Fruit fly (Drosophila melanogaster) whole organism, prepupa: Measurements from ENCODE around the gene bip1.

Experiments
- CG1621 ChIP-seq: fragments of 200-800 bp; sonication (Bioruptor generic); optimal IDR thresholded peaks from 3 replicates; lab custom pipeline; 2018; ENCODE audit warnings: missing biosample characterization, mild to moderate bottlenecking, missing genetic modification characterization
- CG3032 ChIP-seq: fragments of 200-800 bp; optimal IDR thresholded peaks from 2 replicates; lab custom pipeline; 2019; ENCODE audit warnings: missing biosample characterization, mild to moderate bottlenecking, missing genetic modification characterization, moderate library complexity
- CG6163 ChIP-seq: fragments of 200-800 bp; sonication (Bioruptor generic); IDR thresholded peaks from 3 replicates; pipeline ENCODE4 v1.3.6; 2022; ENCODE audit warnings: missing biosample characterization, missing genetic modification characterization
- lz ChIP-seq: fragments of 200-800 bp; sonication (Bioruptor generic); optimal IDR thresholded peaks from 3 replicates; lab custom pipeline; 2016; ENCODE audit warnings: missing biosample characterization, missing genetic modification characterization

DNA sequence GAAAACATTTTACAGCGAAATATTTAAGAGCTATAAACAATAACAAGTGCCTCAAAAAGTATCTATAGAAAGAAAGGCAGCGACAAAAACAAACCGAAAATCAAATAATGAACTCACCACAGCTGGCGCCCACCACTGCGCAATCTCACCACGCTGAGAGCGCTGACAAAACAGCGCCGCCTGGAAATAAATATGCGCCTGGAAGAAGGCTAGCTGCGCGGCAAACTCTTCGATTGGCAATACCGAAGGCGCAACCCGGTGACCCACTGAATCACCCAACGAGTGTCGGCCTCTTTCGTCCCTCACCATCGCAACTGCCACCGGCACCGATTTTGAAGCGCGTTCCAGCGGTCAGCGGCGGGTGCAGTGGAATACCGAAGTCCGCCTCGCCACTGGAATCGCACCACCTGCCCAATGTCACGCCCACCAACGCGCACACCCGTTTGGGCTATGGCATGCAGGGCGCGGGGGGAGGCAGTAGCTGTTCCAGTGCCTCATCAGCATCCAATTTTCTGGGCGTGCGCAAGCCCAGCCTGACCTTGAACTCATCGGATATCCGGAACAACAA, 13.3 kb upstream of the bip1 start:
- no peak for TF ChIP-seq CG6163 (GFP tag; lab: Robert Waterston, UW)
- no peak for TF ChIP-seq CG3032 (tag; lab: Kevin White, UChicago)
- no peak for TF ChIP-seq lz (GFP tag; lab: Kevin White, UChicago)
- no peak for TF ChIP-seq CG1621 (tag; lab: Kevin White, UChicago)
